Worm (Caenorhabditis elegans): Measurements from ENCODE around the gene clec-50.

- TF ChIP-seq lin-39 (tag; optimal IDR thresholded peaks at IDR 0.05) (no peak), nhr-77 (tag; optimal IDR thresholded peaks at IDR 0.05) (no peak), zag-1 (tag; optimal IDR thresholded peaks at IDR 0.05) (no peak), ztf-11 (tag; optimal IDR thresholded peaks at IDR 0.05) (no peak)
These were observed 4.1 kb upstream of the clec-50 start for ce11 chrV:19759282-19759681.
